Fruit fly (Drosophila melanogaster): ENCODE results near the gene Dhc16F.

Gene Dhc16F

DNA sequence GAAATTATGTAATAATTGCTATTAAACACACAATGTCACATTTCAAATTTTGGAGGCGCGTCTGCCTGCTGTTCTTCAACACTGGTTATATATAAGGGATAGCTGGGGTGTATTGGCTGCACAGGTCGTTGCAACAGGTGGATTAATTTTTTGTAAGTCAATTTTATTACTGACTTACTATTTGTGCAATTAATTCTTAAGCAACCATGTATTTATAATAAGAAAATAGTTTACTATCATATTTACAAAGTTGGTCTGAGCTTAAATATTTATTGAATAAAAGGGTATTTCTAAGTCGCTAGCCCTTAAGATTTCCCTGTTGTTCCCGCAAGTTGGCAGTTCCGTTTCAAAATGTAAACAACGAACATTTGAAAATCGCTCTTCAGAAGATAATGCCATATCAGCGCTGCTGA lies 28.5 kb downstream of the Dhc16F start, which contains the start of gene RhoGAP16F (continued):
- TF ChIP-seq CG13424 (tag; optimal IDR thresholded peaks at IDR 0.05) = peak; percentile 83
- peak; percentile 82 for TF ChIP-seq CG8924 (tag; optimal IDR thresholded peaks at IDR 0.05)
- peak; percentile 42 for TF ChIP-seq CG5180 (GFP tag; optimal IDR thresholded peaks at IDR 0.05)
- TF ChIP-seq CG6683 (GFP tag; optimal IDR thresholded peaks at IDR 0.05) = peak; percentile 55
- peak; percentile 83 for TF ChIP-seq Sox102F (GFP tag; optimal IDR thresholded peaks at IDR 0.05)
- TF ChIP-seq twi (tag; optimal IDR thresholded peaks at IDR 0.05) = peak; percentile 64
- TF ChIP-seq ATbp (GFP tag; optimal IDR thresholded peaks at IDR 0.05) = peak; percentile 61
- peak; percentile 66 for TF ChIP-seq shn (GFP tag; optimal IDR thresholded peaks at IDR 0.05)
- TF ChIP-seq Mrtf (GFP tag; IDR thresholded peaks at IDR 0.05) = peak; percentile 67; the same call in 1 of the 3 replicates
- peak; percentile 51 for TF ChIP-seq CG17802 (tag; optimal IDR thresholded peaks at IDR 0.05)
- TF ChIP-seq sna (GFP tag; IDR thresholded peaks at IDR 0.05; ENCODE audit: partially characterized antibody) = no peak
- peak; percentile 80 for TF ChIP-seq trh (GFP tag; optimal IDR thresholded peaks at IDR 0.05)
- TF ChIP-seq bcd (GFP tag; optimal IDR thresholded peaks at IDR 0.05) = peak; percentile 84
- TF ChIP-seq lola (GFP tag; optimal IDR thresholded peaks at IDR 0.05) = peak in 1 of 3 experiments; percentile 78
- peak; percentile 79 for TF ChIP-seq Myb (GFP tag; optimal IDR thresholded peaks at IDR 0.05)
- TF ChIP-seq E2f2 (GFP tag; IDR thresholded peaks at IDR 0.05) = peak; percentile 83
- peak; percentile 68; the same call in 1 of the 3 replicates for TF ChIP-seq Optix (GFP tag; IDR thresholded peaks at IDR 0.05)
- peak; percentile 83 for TF ChIP-seq CG3281 (GFP tag; optimal IDR thresholded peaks at IDR 0.05)
- peak; percentile 40 for TF ChIP-seq run (tag; optimal IDR thresholded peaks at IDR 0.05)
- no peak for TF ChIP-seq eyg (GFP tag; optimal IDR thresholded peaks at IDR 0.05)
- TF ChIP-seq B-H2 (GFP tag; optimal IDR thresholded peaks at IDR 0.05) = peak; percentile 79
- TF ChIP-seq sens-2 (GFP tag; IDR thresholded peaks at IDR 0.05) = peak; percentile 38; the same call in 1 of the 2 replicates
- TF ChIP-seq BEAF-32 (GFP tag; optimal IDR thresholded peaks at IDR 0.05) = peak; percentile 23
- TF ChIP-seq unpg (GFP tag; optimal IDR thresholded peaks at IDR 0.05) = peak; percentile 88
- TF ChIP-seq CG12942 (GFP tag; optimal IDR thresholded peaks at IDR 0.05) = peak; percentile 77
- no peak for TF ChIP-seq amos (GFP tag; IDR thresholded peaks at IDR 0.05; ENCODE audit: partially characterized antibody)
- TF ChIP-seq h (optimal IDR thresholded peaks at IDR 0.05) = no peak
- TF ChIP-seq CG31365 (tag; optimal IDR thresholded peaks at IDR 0.05) = peak; percentile 44
- TF ChIP-seq CG6254 (GFP tag; optimal IDR thresholded peaks at IDR 0.05) = peak; percentile 56
- TF ChIP-seq CG13123 (GFP tag; optimal IDR thresholded peaks at IDR 0.05) = peak; percentile 50
- TF ChIP-seq CG1529 (GFP tag; optimal IDR thresholded peaks at IDR 0.05) = peak; percentile 43
- TF ChIP-seq ssp (GFP tag; IDR thresholded peaks at IDR 0.05) = peak; percentile 77
- TF ChIP-seq zf30C (GFP tag; optimal IDR thresholded peaks at IDR 0.05) = no peak
- TF ChIP-seq Aef1 (GFP tag; IDR thresholded peaks at IDR 0.05) = peak; percentile 80
- TF ChIP-seq pum (GFP tag; optimal IDR thresholded peaks at IDR 0.05) = peak; percentile 76
- peak; percentile 90 for TF ChIP-seq CG4424 (GFP tag; optimal IDR thresholded peaks at IDR 0.05)
- TF ChIP-seq Oaz (GFP tag; IDR thresholded peaks at IDR 0.05) = peak; percentile 71; the same call in 1 of the 2 replicates
- peak; percentile 4 to 74 for TF ChIP-seq tll (GFP tag; optimal IDR thresholded peaks at IDR 0.05)
- TF ChIP-seq Poxn (GFP tag; IDR thresholded peaks at IDR 0.05) = no peak
- TF ChIP-seq sc (optimal IDR thresholded peaks at IDR 0.05) = no peak
- peak; percentile 62 for TF ChIP-seq sc (GFP tag; optimal IDR thresholded peaks at IDR 0.05)
- peak; percentile 43; the same call in 1 of the 2 replicates for TF ChIP-seq Nf-YA (GFP tag; IDR thresholded peaks at IDR 0.05)
- TF ChIP-seq ci (GFP tag; IDR thresholded peaks at IDR 0.05) = peak; percentile 80
- peak; percentile 89 for TF ChIP-seq CG12391 (tag; optimal IDR thresholded peaks at IDR 0.05)
- TF ChIP-seq CG15479 (GFP tag; optimal IDR thresholded peaks at IDR 0.05) = no peak
- peak; percentile 79 for TF ChIP-seq H2.0 (GFP tag; IDR thresholded peaks at IDR 0.05)
- peak; percentile 83 for TF ChIP-seq zen (tag; optimal IDR thresholded peaks at IDR 0.05)
- TF ChIP-seq Jarid2 (GFP tag; optimal IDR thresholded peaks at IDR 0.05) = peak; percentile 24
- TF ChIP-seq CG14860 (GFP tag; IDR thresholded peaks at IDR 0.05; ENCODE audit: partially characterized antibody) = no peak
- TF ChIP-seq NC2α (GFP tag; optimal IDR thresholded peaks at IDR 0.05) = no peak
